Worm (Caenorhabditis elegans): ENCODE results near the gene ttm-1.

Gene ttm-1

ce11 chrIII:12977559-12977958 lies 10.8 kb upstream of the ttm-1 start, which contains the start of gene ZK1010.2 (continued):
- TF ChIP-seq dpl-1 (GFP tag; optimal IDR thresholded peaks at IDR 0.05) (no peak), die-1 (tag; optimal IDR thresholded peaks at IDR 0.05) (no peak), sdz-38 (tag; optimal IDR thresholded peaks at IDR 0.05) (no peak), madf-8 (GFP tag; conservative IDR thresholded peaks at IDR 0.05) (no peak), B0019.2 (GFP tag; conservative IDR thresholded peaks at IDR 0.05) (no peak), madf-10 (tag; optimal IDR thresholded peaks at IDR 0.05) (no peak), attf-5 (GFP tag; optimal IDR thresholded peaks at IDR 0.05) (no peak), C17E4.6 (GFP tag; IDR thresholded peaks at IDR 0.05) (peak; percentile 6; the same call in 1 of the 2 replicates), mcd-1 (GFP tag; IDR thresholded peaks at IDR 0.05) (peak; percentile 71), lin-40 (tag; optimal IDR thresholded peaks at IDR 0.05) (no peak), egrh-3 (GFP tag; IDR thresholded peaks at IDR 0.05) (no peak), pbrm-1 (GFP tag; IDR thresholded peaks at IDR 0.05) (peak; percentile 33; the same call in 1 of the 2 replicates), hrde-1 (tag; optimal IDR thresholded peaks at IDR 0.05; ENCODE audit: borderline replicate concordance) (peak; percentile 40), nfyb-1 (GFP tag; IDR thresholded peaks at IDR 0.05) (no peak), madf-3 (GFP tag; IDR thresholded peaks at IDR 0.05) (peak; percentile 71; the same call in 1 of the 2 replicates), hsf-1 (GFP tag; IDR thresholded peaks at IDR 0.05) (peak; percentile 71), tlf-1 (GFP tag; optimal IDR thresholded peaks at IDR 0.05) (peak; percentile 24), Y53F4B.3 (GFP tag; IDR thresholded peaks at IDR 0.05) (no peak), rcor-1 (GFP tag; IDR thresholded peaks at IDR 0.05) (no peak; the same call in 1 of the 2 replicates), attf-6 (GFP tag; IDR thresholded peaks at IDR 0.05) (0 out of 2 replicates have a peak, but pooled peaks have one; percentile 54), ztf-26 (tag; optimal IDR thresholded peaks at IDR 0.05) (no peak), F57C9.4 (tag; optimal IDR thresholded peaks at IDR 0.05) (no peak), nfya-2 (GFP tag; IDR thresholded peaks at IDR 0.05) (no peak), mxl-1 (tag; optimal IDR thresholded peaks at IDR 0.05) (no peak), mel-28 (tag; optimal IDR thresholded peaks at IDR 0.05; ENCODE audit: borderline replicate concordance) (no peak), F57A8.1 (GFP tag; optimal IDR thresholded peaks at IDR 0.05) (no peak), F39B2.1 (GFP tag; IDR thresholded peaks at IDR 0.05) (no peak), K11D2.4 (GFP tag; IDR thresholded peaks at IDR 0.05) (no peak), lin-35 (GFP tag; optimal IDR thresholded peaks at IDR 0.05) (peak in 1 of 3 experiments; percentile 6), ceh-40 (GFP tag; IDR thresholded peaks at IDR 0.05) (0 out of 2 replicates have a peak, but pooled peaks have one; percentile 25), ceh-100 (GFP tag; IDR thresholded peaks at IDR 0.05) (peak; percentile 63; the same call in 1 of the 2 replicates)

- TF ChIP-seq ztf-25 (GFP tag; IDR thresholded peaks at IDR 0.05) (no peak), ceh-27 (GFP tag; optimal IDR thresholded peaks at IDR 0.05) (no peak), F55B11.4 (tag; optimal IDR thresholded peaks at IDR 0.05; ENCODE audit: borderline replicate concordance, insufficient read depth) (no peak), Y53G8AR.9 (GFP tag; conservative IDR thresholded peaks at IDR 0.05) (no peak), fkh-3 (tag; optimal IDR thresholded peaks at IDR 0.05) (no peak), lir-1 (GFP tag; conservative IDR thresholded peaks at IDR 0.05) (no peak), F37B4.10 (GFP tag; IDR thresholded peaks at IDR 0.05) (no peak), ztf-26 (tag; optimal IDR thresholded peaks at IDR 0.05) (no peak), nhr-80 (tag; optimal IDR thresholded peaks at IDR 0.05) (no peak)
Observed at ce11 chrIII:12972398-12972797, 5.6 kb upstream of the ttm-1 start, which contains the start of gene bckd-1A. TSS of gene bckd-1A (minus strand) at chrIII:12972498.

All from whole organism, young adult.